Worm (Caenorhabditis elegans) whole organism, L2 larva: ENCODE data around the gene rab-7.

Source experiments
- C34F6.9 ChIP-seq: fragments of 150-350 bp; optimal IDR thresholded peaks from 2 replicates; lab custom pipeline; 2014; ENCODE audit warnings: missing biosample characterization, missing genetic modification characterization
- F13H6.1 ChIP-seq: sonication (generic microtip); optimal IDR thresholded peaks from 2 replicates; lab custom pipeline; 2016; ENCODE audit warnings: missing genetic modification characterization, missing compliant biosample characterization
- ZK546.5 ChIP-seq: sonication (generic microtip); optimal IDR thresholded peaks from 2 replicates; lab custom pipeline; 2017; ENCODE audit warnings: missing biosample characterization, missing genetic modification characterization
- alr-1 ChIP-seq: fragments of 150-350 bp; optimal IDR thresholded peaks from 2 replicates; lab custom pipeline; 2014; ENCODE audit warnings: missing biosample characterization, missing genetic modification characterization
- ama-1 ChIP-seq: fragments of 150-350 bp; optimal IDR thresholded peaks from 2 replicates; lab custom pipeline; 2018; ENCODE audit warnings: inconsistent platforms
- ceh-16 ChIP-seq: fragments of 150-350 bp; optimal IDR thresholded peaks from 2 replicates; lab custom pipeline; 2014; ENCODE audit warnings: missing biosample characterization, missing genetic modification characterization
- crh-2 ChIP-seq: sonication (generic microtip); optimal IDR thresholded peaks from 2 replicates; lab custom pipeline; 2017; ENCODE audit warnings: missing biosample characterization, missing genetic modification characterization
- dmd-4 ChIP-seq: sonication (generic microtip); optimal IDR thresholded peaks from 2 replicates; lab custom pipeline; 2017; ENCODE audit warnings: missing biosample characterization, missing genetic modification characterization
- egl-27 ChIP-seq: sonication (generic microtip); optimal IDR thresholded peaks from 3 replicates; lab custom pipeline; 2017; ENCODE audit warnings: missing biosample characterization, missing genetic modification reagents, missing genetic modification characterization
- elt-3 ChIP-seq: sonication (generic microtip); optimal IDR thresholded peaks from 2 replicates; lab custom pipeline; 2017; ENCODE audit warnings: missing biosample characterization, missing genetic modification characterization
- fos-1 ChIP-seq: fragments of 150-350 bp; optimal IDR thresholded peaks from 2 replicates; lab custom pipeline; 2014; ENCODE audit warnings: missing biosample characterization, missing genetic modification characterization
- gmeb-1 ChIP-seq: fragments of 150-350 bp; optimal IDR thresholded peaks from 2 replicates; lab custom pipeline; 2014; ENCODE audit warnings: missing biosample characterization, missing genetic modification characterization
- lin-11 ChIP-seq: fragments of 150-350 bp; sonication (generic microtip); optimal IDR thresholded peaks from 2 replicates; lab custom pipeline; 2014; ENCODE audit warnings: missing biosample characterization, missing genetic modification characterization, inconsistent platforms, mixed read lengths
- lin-13 ChIP-seq: fragments of 150-350 bp; optimal IDR thresholded peaks from 2 replicates; lab custom pipeline; 2014; ENCODE audit warnings: missing biosample characterization, missing genetic modification reagents, missing genetic modification characterization
- lin-39 ChIP-seq: fragments of 150-350 bp; optimal IDR thresholded peaks from 2 replicates; lab custom pipeline; 2014; ENCODE audit warnings: missing biosample characterization, missing genetic modification reagents, missing genetic modification characterization
- lsy-2 ChIP-seq, 2 experiments: fragments of 150-350 bp in 1 of 2; sonication (generic microtip) in 1 of 2; optimal IDR thresholded peaks; 2 replicates each; lab custom pipeline; 2014 to 2017; ENCODE audit warnings: missing biosample characterization in 2 of 2, missing genetic modification characterization in 2 of 2
- mab-5 ChIP-seq: fragments of 150-350 bp; optimal IDR thresholded peaks from 2 replicates; lab custom pipeline; 2014; ENCODE audit warnings: missing biosample characterization, missing genetic modification characterization
- mbf-1 ChIP-seq: sonication (generic microtip); optimal IDR thresholded peaks from 2 replicates; lab custom pipeline; 2017; ENCODE audit warnings: missing biosample characterization, missing genetic modification characterization
- mdl-1 ChIP-seq, 2 experiments: fragments of 150-350 bp in 1 of 2; sonication (generic microtip) in 1 of 2; optimal IDR thresholded peaks; 2 replicates each; lab custom pipeline; 2017; ENCODE audit warnings: missing biosample characterization in 2 of 2, missing genetic modification characterization in 2 of 2
- nhr-10 ChIP-seq: sonication (generic microtip); optimal IDR thresholded peaks from 2 replicates; lab custom pipeline; 2017; ENCODE audit warnings: missing biosample characterization, missing genetic modification characterization
- nhr-11 ChIP-seq: fragments of 150-350 bp; optimal IDR thresholded peaks from 2 replicates; lab custom pipeline; 2014; ENCODE audit warnings: missing biosample characterization, missing genetic modification characterization
- nhr-12 ChIP-seq: fragments of 150-350 bp; optimal IDR thresholded peaks from 2 replicates; lab custom pipeline; 2014; ENCODE audit warnings: missing biosample characterization, missing genetic modification characterization
- nhr-129 ChIP-seq: fragments of 150-350 bp; optimal IDR thresholded peaks from 2 replicates; lab custom pipeline; 2014; ENCODE audit warnings: missing biosample characterization, missing genetic modification characterization
- nhr-21 ChIP-seq: fragments of 150-350 bp; optimal IDR thresholded peaks from 2 replicates; lab custom pipeline; 2014; ENCODE audit warnings: missing biosample characterization, missing genetic modification characterization
- nhr-23 ChIP-seq: fragments of 150-350 bp; optimal IDR thresholded peaks from 2 replicates; lab custom pipeline; 2014; ENCODE audit warnings: missing biosample characterization, missing genetic modification reagents, missing genetic modification characterization
- nhr-25 ChIP-seq: fragments of 150-350 bp; sonication (generic microtip); optimal IDR thresholded peaks from 3 replicates; lab custom pipeline; 2014; ENCODE audit warnings: missing biosample characterization, missing genetic modification characterization
- nhr-6 ChIP-seq: fragments of 150-350 bp; optimal IDR thresholded peaks from 2 replicates; lab custom pipeline; 2014; ENCODE audit warnings: missing biosample characterization, missing genetic modification characterization
- nhr-77 ChIP-seq: fragments of 150-350 bp; optimal IDR thresholded peaks from 2 replicates; lab custom pipeline; 2014; ENCODE audit warnings: missing biosample characterization, missing genetic modification characterization
- peb-1 ChIP-seq: fragments of 150-350 bp; optimal IDR thresholded peaks from 2 replicates; lab custom pipeline; 2014; ENCODE audit warnings: missing biosample characterization, missing genetic modification characterization
- skn-1 ChIP-seq: sonication (generic microtip); optimal IDR thresholded peaks from 2 replicates; lab custom pipeline; 2017; ENCODE audit warnings: missing biosample characterization, missing genetic modification characterization
- sma-3 ChIP-seq: sonication (generic microtip); optimal IDR thresholded peaks from 2 replicates; lab custom pipeline; 2016; ENCODE audit warnings: missing genetic modification reagents, missing genetic modification characterization, missing compliant biosample characterization
- sma-9 ChIP-seq, 2 experiments: fragments of 150-350 bp in 1 of 2; sonication (generic microtip) in 1 of 2; optimal IDR thresholded peaks; 2 replicates each; lab custom pipeline; 2014 to 2016; ENCODE audit warnings: missing genetic modification characterization in 2 of 2, mild to moderate bottlenecking in 1 of 2, missing biosample characterization in 1 of 2, missing compliant biosample characterization in 1 of 2, missing genetic modification reagents in 1 of 2, moderate library complexity in 1 of 2
- snpc-4 ChIP-seq: fragments of 150-350 bp; optimal IDR thresholded peaks from 2 replicates; lab custom pipeline; 2014; ENCODE audit warnings: missing biosample characterization, missing genetic modification characterization
- unc-39 ChIP-seq: fragments of 150-350 bp; optimal IDR thresholded peaks from 2 replicates; lab custom pipeline; 2014; ENCODE audit warnings: missing biosample characterization, missing genetic modification characterization
- unc-55 ChIP-seq: fragments of 150-350 bp; sonication (generic microtip); optimal IDR thresholded peaks from 3 replicates; lab custom pipeline; 2014; ENCODE audit warnings: missing biosample characterization, missing genetic modification reagents, missing genetic modification characterization
- unc-62 ChIP-seq: fragments of 150-350 bp; optimal IDR thresholded peaks from 2 replicates; lab custom pipeline; 2014; ENCODE audit warnings: missing biosample characterization, missing genetic modification reagents, missing genetic modification characterization
- zag-1 ChIP-seq: fragments of 150-350 bp; optimal IDR thresholded peaks from 2 replicates; lab custom pipeline; 2014; ENCODE audit warnings: missing biosample characterization, missing genetic modification characterization
- ztf-1 ChIP-seq: fragments of 200-800 bp; sonication (Bioruptor generic); conservative IDR thresholded peaks from 2 replicates; pipeline ENCODE4 v1.3.6; 2022; ENCODE audit warnings: missing genetic modification characterization, missing compliant biosample characterization
- ztf-11 ChIP-seq: sonication (generic microtip); optimal IDR thresholded peaks from 2 replicates; lab custom pipeline; 2017; ENCODE audit warnings: missing biosample characterization, missing genetic modification characterization
- ztf-4 ChIP-seq: fragments of 150-350 bp; optimal IDR thresholded peaks from 2 replicates; lab custom pipeline; 2014; ENCODE audit warnings: missing biosample characterization, missing genetic modification characterization

rab-7 gene

ce11 chrII:12005981-12006380, 39.2 kb upstream of the rab-7 start:
- TF ChIP-seq alr-1 (tag; lab: Kevin White, UChicago) (no peak), lin-13 (GFP tag; lab: Kevin White, UChicago) (no peak), ama-1 (no peak), skn-1 (tag; lab: Kevin White, UChicago) (no peak), nhr-25 (tag; lab: Kevin White, UChicago) (no peak)

- no peak for TF ChIP-seq elt-3 (tag; lab: Kevin White, UChicago)
- TF ChIP-seq peb-1 (tag; lab: Kevin White, UChicago) = no peak
- no peak for TF ChIP-seq lsy-2 (tag; optimal IDR thresholded peaks at IDR 0.05; lab: Kevin White, UChicago)
- no peak for TF ChIP-seq nhr-12
- no peak for TF ChIP-seq lin-13 (GFP tag; lab: Kevin White, UChicago)
- no peak for TF ChIP-seq egl-27 (tag; lab: Kevin White, UChicago)
- TF ChIP-seq ztf-1 = no peak
- TF ChIP-seq alr-1 (tag; lab: Kevin White, UChicago) = no peak
- no peak for TF ChIP-seq ZK546.5 (tag; lab: Kevin White, UChicago)
- TF ChIP-seq nhr-6 = no peak
- TF ChIP-seq nhr-25 (tag; lab: Kevin White, UChicago) = no peak
- no peak for TF ChIP-seq F13H6.1 (tag; lab: Kevin White, UChicago)
- no peak for TF ChIP-seq nhr-11 (tag; lab: Kevin White, UChicago)
- no peak for TF ChIP-seq ztf-4 (tag; lab: Kevin White, UChicago)
- no peak for TF ChIP-seq sma-3 (GFP tag; lab: Kevin White, UChicago)
These were observed 32.2 kb upstream of the rab-7 start, which contains the start of gene Y17G7B.23 for ce11 chrII:11998903-11999302. Y17G7B.23 (plus strand) TSS chrII:11999203.

- no peak for TF ChIP-seq mbf-1 (tag; lab: Kevin White, UChicago)
- TF ChIP-seq ceh-16 (tag; lab: Kevin White, UChicago) = no peak
- TF ChIP-seq ztf-11 (tag; lab: Kevin White, UChicago) = no peak
- no peak for TF ChIP-seq ztf-4 (tag; lab: Kevin White, UChicago)
- TF ChIP-seq ama-1 = no peak
- no peak for TF ChIP-seq unc-39 (tag; lab: Kevin White, UChicago)
- no peak for TF ChIP-seq crh-2 (tag; lab: Kevin White, UChicago)
- no peak for TF ChIP-seq C34F6.9
- TF ChIP-seq alr-1 (tag; lab: Kevin White, UChicago) = no peak
- no peak for TF ChIP-seq unc-55 (GFP tag; lab: Kevin White, UChicago)
- no peak for TF ChIP-seq snpc-4 (tag; lab: Kevin White, UChicago)
- no peak for TF ChIP-seq gmeb-1 (tag; lab: Kevin White, UChicago)
- no peak for TF ChIP-seq sma-3 (GFP tag; lab: Kevin White, UChicago)
These were observed 28.2 kb upstream of the rab-7 start for ce11 chrII:11994940-11995339.

- no peak for TF ChIP-seq alr-1 (tag; lab: Kevin White, UChicago)
- no peak for TF ChIP-seq fos-1
- TF ChIP-seq nhr-77 (tag; lab: Kevin White, UChicago) = no peak
- no peak for TF ChIP-seq nhr-10 (tag; lab: Kevin White, UChicago)
- no peak for TF ChIP-seq egl-27 (tag; lab: Kevin White, UChicago)
- TF ChIP-seq unc-39 (tag; lab: Kevin White, UChicago) = no peak
- no peak for TF ChIP-seq unc-62 (GFP tag; lab: Kevin White, UChicago)
- TF ChIP-seq gmeb-1 (tag; lab: Kevin White, UChicago) = no peak
- TF ChIP-seq zag-1 (tag; lab: Kevin White, UChicago) = no peak
- TF ChIP-seq mdl-1 (tag; optimal IDR thresholded peaks at IDR 0.05; lab: Kevin White, UChicago) = no peak
- no peak for TF ChIP-seq lin-39 (tag; lab: Kevin White, UChicago)
- TF ChIP-seq ceh-16 (tag; lab: Kevin White, UChicago) = no peak
- TF ChIP-seq ama-1 = no peak
- no peak for TF ChIP-seq C34F6.9
These were observed 26.0 kb upstream of the rab-7 start, which contains the start of gene dhps-1 for ce11 chrII:11992701-11993100. dhps-1 (plus strand) TSS chrII:11993001.

- TF ChIP-seq snpc-4 (tag; lab: Kevin White, UChicago) = no peak
These were observed 22.0 kb upstream of the rab-7 start, which contains the start of gene Y17G7B.3 for ce11 chrII:11988724-11989123. Y17G7B.3 (plus strand) TSS chrII:11989024.

- TF ChIP-seq ama-1 (no peak), sma-3 (GFP tag; lab: Kevin White, UChicago) (peak; percentile 97), nhr-21 (tag; lab: Kevin White, UChicago) (peak; percentile 90), unc-62 (GFP tag; lab: Kevin White, UChicago) (no peak), egl-27 (tag; lab: Kevin White, UChicago) (peak; percentile 72), nhr-129 (tag; lab: Kevin White, UChicago) (peak; percentile 41), nhr-6 (peak; percentile 93), nhr-12 (no peak), mab-5 (tag; lab: Kevin White, UChicago) (peak; percentile 81), dmd-4 (tag; lab: Kevin White, UChicago) (no peak), ZK546.5 (tag; lab: Kevin White, UChicago) (peak; percentile 99), nhr-11 (tag; lab: Kevin White, UChicago) (no peak), nhr-23 (tag; lab: Kevin White, UChicago) (no peak), lin-13 (GFP tag; lab: Kevin White, UChicago) (peak; percentile 93), mbf-1 (tag; lab: Kevin White, UChicago) (no peak), peb-1 (tag; lab: Kevin White, UChicago) (no peak), lin-11 (tag; lab: Kevin White, UChicago) (peak; percentile 88), ceh-16 (tag; lab: Kevin White, UChicago) (no peak), nhr-10 (tag; lab: Kevin White, UChicago) (peak; percentile 17), nhr-77 (tag; lab: Kevin White, UChicago) (peak; percentile 80), sma-9 (GFP tag; optimal IDR thresholded peaks at IDR 0.05; lab: Kevin White, UChicago) (no peak), sma-9 (tag; optimal IDR thresholded peaks at IDR 0.05; lab: Kevin White, UChicago) (no peak)
These were observed 13.4 kb upstream of the rab-7 start for ce11 chrII:11980110-11980509.
